Worm (Caenorhabditis elegans) whole organism, early embryonic: Measurements from ENCODE around the gene Y119D3B.21.
"Not testable (repeated sequence)": the region's sequence is repeated elsewhere in the genome, so short reads cannot be mapped to it uniquely, and the experiment has no call there.

Source experiments
- B0310.2 ChIP-seq: sonication (generic microtip); optimal IDR thresholded peaks from 2 replicates; lab custom pipeline; 2016; ENCODE audit warnings: mild to moderate bottlenecking, missing genetic modification characterization, missing compliant biosample characterization
- F13C5.2 ChIP-seq: sonication (generic microtip); optimal IDR thresholded peaks from 2 replicates; lab custom pipeline; 2017; ENCODE audit warnings: mild to moderate bottlenecking, missing genetic modification characterization, inconsistent platforms, missing compliant biosample characterization
- aly-1 ChIP-seq: sonication (generic microtip); optimal IDR thresholded peaks from 2 replicates; lab custom pipeline; 2016; ENCODE audit warnings: missing genetic modification characterization, missing compliant biosample characterization
- ama-1 ChIP-seq: fragments of 150-350 bp; optimal IDR thresholded peaks from 2 replicates; lab custom pipeline; 2014
- hmg-4 ChIP-seq: fragments of 200-800 bp; sonication (Bioruptor generic); optimal IDR thresholded peaks from 2 replicates; lab custom pipeline; 2018; ENCODE audit warnings: mild to moderate bottlenecking, missing genetic modification characterization, missing compliant biosample characterization
- scrt-1 ChIP-seq: fragments of 200-800 bp; sonication (Bioruptor generic); IDR thresholded peaks from 2 replicates; pipeline ENCODE4 v1.3.6; 2022; ENCODE audit warnings: missing genetic modification characterization, missing compliant biosample characterization
- sea-1 ChIP-seq: fragments of 200-800 bp; sonication (Bioruptor generic); conservative IDR thresholded peaks from 2 replicates; pipeline ENCODE4 v1.3.6; 2022; ENCODE audit warnings: missing genetic modification characterization, missing compliant biosample characterization
- tbx-11 ChIP-seq: fragments of 200-800 bp; sonication (Bioruptor generic); IDR thresholded peaks from 2 replicates; pipeline ENCODE4 v1.3.6; 2022; ENCODE audit warnings: missing genetic modification characterization, missing compliant biosample characterization
- tra-4 ChIP-seq: sonication (generic microtip); optimal IDR thresholded peaks from 2 replicates; lab custom pipeline; 2017; ENCODE audit warnings: missing genetic modification characterization, missing compliant biosample characterization

- TF ChIP-seq scrt-1; aly-1; ama-1 (lab: Kevin White, UChicago); F13C5.2 (tag; lab: Kevin White, UChicago); hmg-4 (GFP tag; lab: Kevin White, UChicago); tra-4 (tag; lab: Kevin White, UChicago); B0310.2 (tag; lab: Kevin White, UChicago); sea-1 (GFP tag; lab: Robert Waterston, UW): not testable (repeated sequence)
- peak; percentile 59; the same call in 1 of the 2 replicates for TF ChIP-seq tbx-11
These were observed 37.8 kb downstream of the Y119D3B.21 start for ce11 chrIII:1252412-1253207.
